Fruit fly (Drosophila melanogaster) whole organism, embryonic: ENCODE measurements around the gene CG13008.

Experiments
- Aef1 ChIP-seq: fragments of 200-800 bp; sonication (Bioruptor generic); IDR thresholded peaks from 3 replicates; pipeline ENCODE4 v1.3.6; 2022; ENCODE audit warnings: missing biosample characterization, missing genetic modification characterization
- Bdp1 ChIP-seq: fragments of 200-800 bp; sonication (Bioruptor generic); optimal IDR thresholded peaks from 3 replicates; lab custom pipeline; 2016; ENCODE audit warnings: missing biosample characterization, missing genetic modification characterization
- CG10462 ChIP-seq: fragments of 200-800 bp; sonication (Bioruptor generic); optimal IDR thresholded peaks from 2 replicates; lab custom pipeline; 2016; ENCODE audit warnings: missing biosample characterization, missing genetic modification characterization
- CG12104 ChIP-seq: fragments of 200-800 bp; sonication (Bioruptor generic); optimal IDR thresholded peaks from 3 replicates; lab custom pipeline; 2016; ENCODE audit warnings: missing biosample characterization, missing genetic modification characterization
- CG12155 ChIP-seq: fragments of 200-800 bp; sonication (Bioruptor generic); optimal IDR thresholded peaks from 3 replicates; lab custom pipeline; 2016; ENCODE audit warnings: missing biosample characterization, missing genetic modification characterization
- CG14050 ChIP-seq: fragments of 200-800 bp; sonication (Bioruptor generic); IDR thresholded peaks from 3 replicates; pipeline ENCODE4 v1.3.6; 2022; ENCODE audit warnings: missing biosample characterization, missing genetic modification characterization
- CG14860 ChIP-seq: fragments of 200-800 bp; sonication (Bioruptor generic); IDR thresholded peaks from 3 replicates; pipeline ENCODE4 v1.3.6; 2022; ENCODE audit warnings: missing biosample characterization, missing genetic modification characterization; ENCODE audit not compliant: partially characterized antibody
- CG14965 ChIP-seq: fragments of 200-800 bp; sonication (Bioruptor generic); optimal IDR thresholded peaks from 2 replicates; lab custom pipeline; 2016; ENCODE audit warnings: missing biosample characterization, missing genetic modification characterization, borderline replicate concordance
- CG1647 ChIP-seq: fragments of 200-800 bp; sonication (Bioruptor generic); optimal IDR thresholded peaks from 3 replicates; lab custom pipeline; 2016; ENCODE audit warnings: missing biosample characterization, missing genetic modification characterization
- CG18262 ChIP-seq: fragments of 200-800 bp; optimal IDR thresholded peaks from 3 replicates; lab custom pipeline; 2019; ENCODE audit warnings: missing biosample characterization, mild to moderate bottlenecking, missing genetic modification characterization, moderate library complexity
- CG30020 ChIP-seq: fragments of 200-800 bp; optimal IDR thresholded peaks from 2 replicates; lab custom pipeline; 2019; ENCODE audit warnings: missing biosample characterization, mild to moderate bottlenecking, missing genetic modification characterization, moderate library complexity
- CG30403 ChIP-seq: fragments of 200-800 bp; sonication (Bioruptor generic); optimal IDR thresholded peaks from 3 replicates; lab custom pipeline; 2016; ENCODE audit warnings: missing biosample characterization, missing genetic modification characterization
- CG30431 ChIP-seq: fragments of 200-800 bp; sonication (Bioruptor generic); optimal IDR thresholded peaks from 2 replicates; lab custom pipeline; 2017; ENCODE audit warnings: missing biosample characterization, missing genetic modification characterization
- CG34422 ChIP-seq: fragments of 200-800 bp; sonication (Bioruptor generic); IDR thresholded peaks from 3 replicates; pipeline ENCODE4 v1.3.6; 2022; ENCODE audit warnings: missing biosample characterization, missing genetic modification characterization
- CG4730 ChIP-seq: fragments of 200-800 bp; sonication (Bioruptor generic); IDR thresholded peaks from 2 replicates; pipeline ENCODE4 v1.3.6; 2022; ENCODE audit warnings: missing biosample characterization, missing genetic modification characterization
- CG7372 ChIP-seq: fragments of 200-800 bp; sonication (Bioruptor generic); IDR thresholded peaks from 2 replicates; pipeline ENCODE4 v1.3.6; 2022; ENCODE audit warnings: missing biosample characterization, missing genetic modification characterization
- CG7556 ChIP-seq: fragments of 200-800 bp; sonication (Bioruptor generic); optimal IDR thresholded peaks from 2 replicates; lab custom pipeline; 2017; ENCODE audit warnings: missing biosample characterization, mild to moderate bottlenecking, missing genetic modification characterization
- CG9876 ChIP-seq: fragments of 200-800 bp; sonication (Bioruptor generic); optimal IDR thresholded peaks from 2 replicates; lab custom pipeline; 2016; ENCODE audit warnings: missing biosample characterization, missing genetic modification characterization
- Camta ChIP-seq: fragments of 200-800 bp; sonication (Bioruptor generic); optimal IDR thresholded peaks from 2 replicates; lab custom pipeline; 2016; ENCODE audit warnings: missing biosample characterization, missing genetic modification characterization
- D ChIP-seq, 2 experiments: fragments of 200-800 bp in 1 of 2; fragments of >200 bp in 1 of 2; sonication (Bioruptor generic) in 1 of 2; optimal IDR thresholded peaks; 2 replicates in 1 of 2; 3 replicates in 1 of 2; lab custom pipeline; 2017; ENCODE audit warnings: mild to moderate bottlenecking in 1 of 2, missing biosample characterization in 1 of 2, missing genetic modification characterization in 1 of 2, missing genetic modification reagents in 1 of 2
- Dp ChIP-seq: fragments of 200-800 bp; sonication (Bioruptor generic); optimal IDR thresholded peaks from 2 replicates; lab custom pipeline; 2018; ENCODE audit warnings: missing biosample characterization, mild to moderate bottlenecking, missing genetic modification characterization, moderate library complexity
- Dref ChIP-seq: fragments of 200-800 bp; sonication (Bioruptor generic); IDR thresholded peaks from 2 replicates; pipeline ENCODE4 v1.3.6; 2022; ENCODE audit warnings: missing biosample characterization, missing genetic modification characterization
- Eip74EF ChIP-seq, 2 experiments: fragments of 200-800 bp in 1 of 2; fragments of >200 bp in 1 of 2; sonication (Bioruptor generic) in 1 of 2; optimal IDR thresholded peaks; 2 replicates each; lab custom pipeline; 2017 to 2019; ENCODE audit warnings: missing biosample characterization in 2 of 2, missing genetic modification characterization in 2 of 2, mild to moderate bottlenecking in 1 of 2, moderate library complexity in 1 of 2
- Gsc ChIP-seq: fragments of 200-800 bp; sonication (Bioruptor generic); IDR thresholded peaks from 2 replicates; pipeline ENCODE4 v1.3.6; 2022; ENCODE audit warnings: missing biosample characterization, missing genetic modification characterization
- Gug ChIP-seq: fragments of 200-800 bp; sonication (Bioruptor generic); IDR thresholded peaks from 4 replicates; pipeline ENCODE4 v1.3.6; 2022; ENCODE audit warnings: missing biosample characterization, missing genetic modification characterization
- Hand ChIP-seq: fragments of 200-800 bp; sonication (Bioruptor generic); optimal IDR thresholded peaks from 2 replicates; lab custom pipeline; 2017; ENCODE audit warnings: mild to moderate bottlenecking, missing biosample characterization, missing genetic modification reagents, missing genetic modification characterization
- MESR4 ChIP-seq: fragments of 200-800 bp; sonication (Bioruptor generic); optimal IDR thresholded peaks from 2 replicates; lab custom pipeline; 2018; ENCODE audit warnings: missing biosample characterization, mild to moderate bottlenecking, missing genetic modification characterization, moderate library complexity
- TFAM ChIP-seq: fragments of 200-800 bp; sonication (Bioruptor generic); optimal IDR thresholded peaks from 2 replicates; lab custom pipeline; 2017; ENCODE audit warnings: missing biosample characterization, missing genetic modification characterization, inconsistent platforms
- bab2 ChIP-seq: fragments of 200-800 bp; sonication (Bioruptor generic); optimal IDR thresholded peaks from 2 replicates; lab custom pipeline; 2016; ENCODE audit warnings: missing biosample characterization, missing genetic modification characterization
- bsh ChIP-seq, 2 experiments: fragments of 200-800 bp; sonication (Bioruptor generic); optimal IDR thresholded peaks; 2 replicates each; lab custom pipeline; 2017 to 2018; ENCODE audit warnings: mild to moderate bottlenecking in 2 of 2, missing biosample characterization in 2 of 2, missing genetic modification characterization in 2 of 2, moderate library complexity in 1 of 2
- cas ChIP-seq: fragments of 200-800 bp; sonication (Bioruptor generic); IDR thresholded peaks from 2 replicates; pipeline ENCODE4 v1.3.6; 2022; ENCODE audit warnings: missing biosample characterization, missing genetic modification characterization
- croc ChIP-seq: fragments of 200-800 bp; sonication (Bioruptor generic); conservative IDR thresholded peaks from 3 replicates; pipeline ENCODE4 v1.3.6; 2022; ENCODE audit warnings: missing biosample characterization, missing genetic modification characterization
- crp ChIP-seq, 2 experiments: fragments of 200-800 bp; sonication (Bioruptor generic); optimal IDR thresholded peaks; 2 replicates in 1 of 2; 3 replicates in 1 of 2; lab custom pipeline; 2017; ENCODE audit warnings: missing biosample characterization in 2 of 2, missing genetic modification characterization in 2 of 2, mild to moderate bottlenecking in 1 of 2, moderate library complexity in 1 of 2
- dimm ChIP-seq: fragments of 200-800 bp; sonication (Bioruptor generic); IDR thresholded peaks from 2 replicates; pipeline ENCODE4 v1.3.6; 2022; ENCODE audit warnings: missing biosample characterization, missing genetic modification characterization
- dmrt99B ChIP-seq: fragments of 200-800 bp; sonication (Bioruptor generic); optimal IDR thresholded peaks from 2 replicates; lab custom pipeline; 2018; ENCODE audit warnings: missing biosample characterization, mild to moderate bottlenecking, missing genetic modification characterization, moderate library complexity
- dpn ChIP-seq, 2 experiments: fragments of 200-800 bp; sonication (Bioruptor generic); optimal IDR thresholded peaks; 3 replicates each; lab custom pipeline; 2016; ENCODE audit warnings: missing biosample characterization in 2 of 2, missing genetic modification characterization in 2 of 2
- fru ChIP-seq: fragments of >200 bp; optimal IDR thresholded peaks from 2 replicates; lab custom pipeline; 2017
- ftz-f1 ChIP-seq: fragments of 200-800 bp; sonication (Bioruptor generic); optimal IDR thresholded peaks from 2 replicates; lab custom pipeline; 2016; ENCODE audit warnings: missing biosample characterization, missing genetic modification characterization
- gsb ChIP-seq: fragments of 200-800 bp; sonication (Bioruptor generic); IDR thresholded peaks from 2 replicates; pipeline ENCODE4 v1.3.6; 2022; ENCODE audit warnings: missing biosample characterization, missing genetic modification characterization
- ind ChIP-seq: fragments of 200-800 bp; sonication (Bioruptor generic); optimal IDR thresholded peaks from 3 replicates; lab custom pipeline; 2016; ENCODE audit warnings: missing biosample characterization, missing genetic modification characterization
- inv ChIP-seq: fragments of 200-800 bp; sonication (Bioruptor generic); IDR thresholded peaks from 2 replicates; pipeline ENCODE4 v1.3.6; 2022; ENCODE audit warnings: missing biosample characterization, missing genetic modification characterization; ENCODE audit not compliant: partially characterized antibody
- lmd ChIP-seq: fragments of 200-800 bp; sonication (Bioruptor generic); IDR thresholded peaks from 2 replicates; pipeline ENCODE4 v1.3.6; 2022; ENCODE audit warnings: missing biosample characterization, missing genetic modification characterization
- lov ChIP-seq, 2 experiments: fragments of 200-800 bp in 1 of 2; fragments of >200 bp in 1 of 2; sonication (Bioruptor generic) in 1 of 2; IDR thresholded peaks in 1 of 2; optimal IDR thresholded peaks in 1 of 2; 2 replicates in 1 of 2; 3 replicates in 1 of 2; pipeline versions ENCODE4 v1.3.6 to Lab custom; 2017 to 2022; ENCODE audit warnings: missing biosample characterization in 1 of 2, missing genetic modification characterization in 1 of 2
- nerfin-2 ChIP-seq: fragments of 200-800 bp; sonication (Bioruptor generic); IDR thresholded peaks from 2 replicates; pipeline ENCODE4 v1.3.6; 2022; ENCODE audit warnings: missing biosample characterization, missing genetic modification characterization; ENCODE audit not compliant: partially characterized antibody
- otp ChIP-seq: fragments of 200-800 bp; sonication (Bioruptor generic); IDR thresholded peaks from 3 replicates; pipeline ENCODE4, ENCODE4 v1.3.6; 2022; ENCODE audit warnings: missing biosample characterization, missing genetic modification characterization
- pnt ChIP-seq: fragments of 200-800 bp; sonication (Bioruptor generic); optimal IDR thresholded peaks from 3 replicates; lab custom pipeline; 2016; ENCODE audit warnings: missing biosample characterization, missing genetic modification characterization
- sc ChIP-seq, 3 experiments: fragments of >200 bp in 2 of 3; fragments of 200-800 bp in 1 of 3; sonication (Bioruptor generic) in 1 of 3; optimal IDR thresholded peaks; 2 replicates in 2 of 3; 3 replicates in 1 of 3; lab custom pipeline; 2017; ENCODE audit warnings: mild to moderate bottlenecking in 1 of 3, missing biosample characterization in 1 of 3, missing genetic modification characterization in 1 of 3, missing genetic modification reagents in 1 of 3
- tgo ChIP-seq: fragments of 200-800 bp; sonication (Bioruptor generic); IDR thresholded peaks from 3 replicates; pipeline ENCODE4 v1.3.6; 2022; ENCODE audit warnings: missing biosample characterization, missing genetic modification characterization
- tup ChIP-seq: fragments of 200-800 bp; sonication (Bioruptor generic); optimal IDR thresholded peaks from 2 replicates; lab custom pipeline; 2016; ENCODE audit warnings: missing biosample characterization, mild to moderate bottlenecking, missing genetic modification characterization, moderate library complexity

Gene CG13008

dm6 chrX:16690499-16690898 is 20.6 kb upstream of the CG13008 start (continued):
- peak; percentile 27 for TF ChIP-seq dmrt99B (tag; lab: Kevin White, UChicago)
- TF ChIP-seq CG30403 (GFP tag; lab: Kevin White, UChicago) = peak; percentile 21
- no peak for TF ChIP-seq crp (GFP tag; optimal IDR thresholded peaks at IDR 0.05; lab: Kevin White, UChicago)
- TF ChIP-seq fru (lab: Kevin White, UChicago) = no peak
- no peak for TF ChIP-seq ind (GFP tag; lab: Kevin White, UChicago)
- no peak for TF ChIP-seq TFAM (GFP tag; lab: Kevin White, UChicago)
- peak; percentile 26; the same call in 1 of the 2 replicates for TF ChIP-seq lmd (GFP tag; lab: Robert Waterston, UW)
- TF ChIP-seq tgo (GFP tag; lab: Robert Waterston, UW) = no peak; the same call in 2 of the 3 replicates
- TF ChIP-seq CG30431 (GFP tag; lab: Kevin White, UChicago) = peak; percentile 16
- TF ChIP-seq Hand = no peak
- TF ChIP-seq CG7372 (GFP tag; lab: Robert Waterston, UW) = no peak
- 0 out of 2 replicates have a peak, but pooled peaks have one; percentile 19 for TF ChIP-seq Gsc (GFP tag; lab: Robert Waterston, UW)
- no peak for TF ChIP-seq tup
- no peak for TF ChIP-seq MESR4 (GFP tag; lab: Kevin White, UChicago)
- TF ChIP-seq CG14050 (GFP tag; lab: Robert Waterston, UW) = no peak
- TF ChIP-seq Dp (GFP tag; lab: Kevin White, UChicago) = no peak
- no peak for TF ChIP-seq Dref (GFP tag; lab: Robert Waterston, UW)
- TF ChIP-seq ftz-f1 = no peak
- peak; percentile 18 to 59 for TF ChIP-seq bsh (GFP tag; optimal IDR thresholded peaks at IDR 0.05; lab: Kevin White, UChicago)
- TF ChIP-seq gsb (GFP tag; lab: Robert Waterston, UW) = no peak
- no peak for TF ChIP-seq CG18262 (tag; lab: Kevin White, UChicago)
- TF ChIP-seq CG10462 (GFP tag; lab: Kevin White, UChicago) = no peak
- no peak; the same call in 2 of the 3 replicates for TF ChIP-seq Aef1 (GFP tag; lab: Robert Waterston, UW)
- TF ChIP-seq bab2 (GFP tag; lab: Kevin White, UChicago) = no peak
- TF ChIP-seq CG9876 (GFP tag; lab: Kevin White, UChicago) = no peak
- no peak for TF ChIP-seq CG7556 (GFP tag; lab: Kevin White, UChicago)
- TF ChIP-seq D (optimal IDR thresholded peaks at IDR 0.05; lab: Kevin White, UChicago) = no peak
- peak; percentile 24 for TF ChIP-seq D (GFP tag; optimal IDR thresholded peaks at IDR 0.05; lab: Kevin White, UChicago)
- TF ChIP-seq Gug (GFP tag; lab: Robert Waterston, UW) = peak; percentile 52; the same call in 2 of the 4 replicates
- no peak for TF ChIP-seq Eip74EF (GFP tag; optimal IDR thresholded peaks at IDR 0.05; lab: Kevin White, UChicago)
- no peak for TF ChIP-seq CG12104 (GFP tag; lab: Kevin White, UChicago)
- no peak for TF ChIP-seq lov (optimal IDR thresholded peaks at IDR 0.05; lab: Kevin White, UChicago)
- no peak for TF ChIP-seq lov (GFP tag; IDR thresholded peaks at IDR 0.05; lab: Robert Waterston, UW)
- TF ChIP-seq otp (GFP tag; lab: Robert Waterston, UW) = 0 out of 3 replicates have a peak, but pooled peaks have one; percentile 40
- no peak for TF ChIP-seq CG14965 (GFP tag; lab: Kevin White, UChicago)
- no peak for TF ChIP-seq CG14860 (GFP tag; lab: Robert Waterston, UW)
- no peak for TF ChIP-seq CG12155
- TF ChIP-seq CG1647 (GFP tag; lab: Kevin White, UChicago) = no peak
- no peak for TF ChIP-seq dimm (GFP tag; lab: Robert Waterston, UW)
- peak; percentile 7 for TF ChIP-seq pnt
- no peak for TF ChIP-seq CG30020 (tag; lab: Kevin White, UChicago)
- no peak for TF ChIP-seq cas (GFP tag; lab: Robert Waterston, UW)
- TF ChIP-seq croc (GFP tag; lab: Robert Waterston, UW) = peak; percentile 16; the same call in 1 of the 3 replicates
- TF ChIP-seq CG34422 = no peak
- TF ChIP-seq Camta (GFP tag; lab: Kevin White, UChicago) = no peak
- no peak for TF ChIP-seq nerfin-2
- no peak for TF ChIP-seq sc (optimal IDR thresholded peaks at IDR 0.05; lab: Kevin White, UChicago)
- TF ChIP-seq sc (GFP tag; optimal IDR thresholded peaks at IDR 0.05; lab: Kevin White, UChicago) = no peak
- TF ChIP-seq dpn (GFP tag; optimal IDR thresholded peaks at IDR 0.05; lab: Kevin White, UChicago) = no peak
- no peak for TF ChIP-seq inv (GFP tag; lab: Robert Waterston, UW)
- TF ChIP-seq Bdp1 (GFP tag; lab: Kevin White, UChicago) = no peak
- TF ChIP-seq CG4730 (GFP tag; lab: Robert Waterston, UW) = no peak
